Worm (Caenorhabditis elegans): ENCODE results near the gene tni-4.
"Not testable (repeated sequence)": the region's sequence is repeated elsewhere in the genome, so short reads cannot be mapped to it uniquely, and the experiment has no call there.

The tni-4 gene

ce11 chrIV:5230530-5230929 lies 26.1 kb downstream of the tni-4 start, which contains the start of gene thn-5:
thn-5 (plus strand) TSS chrIV:5230830.
- TF ChIP-seq snpc-4 (tag; optimal IDR thresholded peaks at IDR 0.05) (no peak), ceh-16 (tag; optimal IDR thresholded peaks at IDR 0.05) (no peak), R02D3.7 (tag; optimal IDR thresholded peaks at IDR 0.05) (no peak), jun-1 (tag; optimal IDR thresholded peaks at IDR 0.05) (no peak), lin-39 (tag; optimal IDR thresholded peaks at IDR 0.05) (no peak), fkh-2 (tag; optimal IDR thresholded peaks at IDR 0.05) (no peak), fos-1 (tag; optimal IDR thresholded peaks at IDR 0.05) (no peak), mdl-1 (tag; optimal IDR thresholded peaks at IDR 0.05) (no peak)

ce11 chrIV:5254678-5255077 lies 50.3 kb downstream of the tni-4 start, which contains the start of gene F36H12.10:
F36H12.10 (minus strand) TSS chrIV:5254778.
- not testable (repeated sequence) for TF ChIP-seq elt-3, nhr-11, nhr-12 (tag; optimal IDR thresholded peaks at IDR 0.05)

Measured in whole organism, L3 larva.